Fruit fly (Drosophila melanogaster) whole organism: Measurements from ENCODE around the gene mtrm.

Source experiments
- CG8478 ChIP-seq: fragments of >200 bp; optimal IDR thresholded peaks from 2 replicates; lab custom pipeline; 2018; ENCODE audit warnings: inconsistent platforms
- Dll ChIP-seq: fragments of >200 bp; optimal IDR thresholded peaks from 2 replicates; lab custom pipeline; 2017
- EcR ChIP-seq, 2 experiments: fragments of >200 bp; optimal IDR thresholded peaks; 2 replicates each; lab custom pipeline; 2017; ENCODE audit warnings: missing biosample characterization in 2 of 2, missing genetic modification characterization in 2 of 2, missing genetic modification reagents in 2 of 2
- pan ChIP-seq: fragments of >200 bp; optimal IDR thresholded peaks from 2 replicates; lab custom pipeline; 2017
- psq ChIP-seq: fragments of >200 bp; optimal IDR thresholded peaks from 2 replicates; lab custom pipeline; 2017
- usp ChIP-seq: fragments of >200 bp; optimal IDR thresholded peaks from 2 replicates; lab custom pipeline; 2017; ENCODE audit warnings: missing biosample characterization, missing genetic modification characterization, mixed read lengths

Gene mtrm

DNA sequence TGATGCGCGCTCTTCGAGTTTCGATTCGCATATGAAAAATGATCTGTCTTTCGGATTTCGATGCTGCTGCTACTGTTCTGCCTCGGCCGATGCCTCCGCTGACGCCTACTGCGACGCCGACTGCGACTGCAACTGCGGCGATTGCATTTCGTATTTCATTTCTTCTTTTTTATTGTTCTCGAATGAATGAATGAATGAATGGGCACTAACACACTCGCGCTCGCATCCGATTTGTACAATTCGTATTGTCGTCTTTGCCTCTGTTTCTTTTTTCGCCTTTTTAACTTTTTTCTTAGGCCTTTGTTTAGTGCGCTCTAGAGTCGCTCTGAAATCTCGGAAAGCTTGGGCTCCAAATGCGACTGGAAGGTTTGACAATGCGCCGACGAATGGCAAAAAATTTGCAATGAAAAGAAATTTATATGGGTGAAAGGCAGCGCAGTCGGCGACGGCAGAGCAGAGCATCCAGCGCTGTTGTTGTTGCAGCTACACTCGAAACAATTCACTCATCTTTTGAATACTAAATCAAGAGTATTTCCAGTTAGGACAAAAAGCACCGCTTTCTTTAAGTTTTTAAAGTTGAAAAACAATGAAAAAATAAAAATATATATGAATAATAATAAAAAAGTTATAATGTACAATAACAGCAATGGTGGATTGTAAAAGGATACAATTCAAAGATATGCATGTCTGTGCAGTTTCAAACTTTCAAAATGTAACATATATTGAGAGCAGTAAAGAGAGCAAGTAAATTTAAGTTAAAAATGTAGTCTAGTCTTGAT is 9.2 kb downstream of the mtrm start, which contains the start of gene CG32354:
Gene CG32354 (minus strand): TSS at position 398 of the 779 bp plus-strand sequence.
- TF ChIP-seq Dll (lab: Kevin White, UChicago) (no peak), EcR (GFP tag; optimal IDR thresholded peaks at IDR 0.05; lab: Kevin White, UChicago) (no peak), pan (lab: Kevin White, UChicago) (no peak), usp (GFP tag; lab: Kevin White, UChicago) (no peak), CG8478 (lab: Kevin White, UChicago) (no peak), psq (lab: Kevin White, UChicago) (no peak)

DNA sequence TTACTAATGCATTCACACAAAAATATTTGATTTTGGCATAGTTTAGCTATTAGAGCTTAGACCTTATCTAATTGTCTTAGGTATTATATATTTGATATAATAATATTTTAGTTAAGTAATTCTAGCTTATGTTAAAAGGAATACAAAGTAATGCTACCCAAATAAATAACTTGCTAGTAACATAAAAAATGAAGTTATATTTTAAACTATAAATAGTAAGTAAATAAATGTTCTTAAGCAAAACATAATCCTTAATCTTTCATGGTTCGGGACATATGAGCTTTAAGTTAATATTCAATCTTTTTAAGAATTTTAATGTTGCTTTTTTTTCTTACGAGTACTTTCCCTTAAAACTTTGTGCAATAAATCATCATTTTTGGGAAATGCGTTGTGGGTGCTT is 10.3 kb downstream of the mtrm start:
- TF ChIP-seq pan (lab: Kevin White, UChicago) (no peak), CG8478 (lab: Kevin White, UChicago) (no peak), EcR (GFP tag; optimal IDR thresholded peaks at IDR 0.05; lab: Kevin White, UChicago) (no peak), usp (GFP tag; lab: Kevin White, UChicago) (no peak), psq (lab: Kevin White, UChicago) (no peak), Dll (lab: Kevin White, UChicago) (no peak)

dm6 chr3L:8424831-8425336 is 12.1 kb downstream of the mtrm start, which contains the start of gene Cbl:
Gene Cbl, plus strand, starts transcription at chr3L:8424954.
- TF ChIP-seq EcR (GFP tag; optimal IDR thresholded peaks at IDR 0.05; lab: Kevin White, UChicago): no peak
- TF ChIP-seq psq (lab: Kevin White, UChicago): no peak
- no peak for TF ChIP-seq Dll (lab: Kevin White, UChicago)
- no peak for TF ChIP-seq usp (GFP tag; lab: Kevin White, UChicago)
- TF ChIP-seq CG8478 (lab: Kevin White, UChicago): no peak
- TF ChIP-seq pan (lab: Kevin White, UChicago): no peak

DNA sequence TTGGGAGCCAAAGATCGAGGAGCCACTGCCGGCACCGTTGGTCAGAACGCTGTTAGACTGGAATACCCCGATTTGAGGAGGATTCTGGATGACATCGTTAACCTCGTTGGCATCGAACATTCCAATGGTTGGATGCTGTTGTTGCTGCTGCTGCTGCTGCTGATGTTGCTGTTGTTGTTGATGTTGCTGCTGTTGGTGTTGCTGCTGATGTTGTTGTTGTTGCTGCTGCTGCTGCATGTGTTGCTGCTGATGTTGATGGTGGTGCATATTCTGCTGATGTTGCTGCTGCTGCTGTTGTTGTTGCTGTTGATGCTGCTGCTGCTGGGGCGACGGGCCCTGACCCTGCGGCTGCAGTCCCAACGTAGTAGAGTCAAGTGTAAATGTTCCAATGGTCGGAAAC is 24.8 kb downstream of the mtrm start:
- TF ChIP-seq psq (lab: Kevin White, UChicago) (no peak), EcR (GFP tag; optimal IDR thresholded peaks at IDR 0.05; lab: Kevin White, UChicago) (no peak), pan (lab: Kevin White, UChicago) (no peak), Dll (lab: Kevin White, UChicago) (no peak), CG8478 (lab: Kevin White, UChicago) (no peak), usp (GFP tag; lab: Kevin White, UChicago) (no peak)

DNA sequence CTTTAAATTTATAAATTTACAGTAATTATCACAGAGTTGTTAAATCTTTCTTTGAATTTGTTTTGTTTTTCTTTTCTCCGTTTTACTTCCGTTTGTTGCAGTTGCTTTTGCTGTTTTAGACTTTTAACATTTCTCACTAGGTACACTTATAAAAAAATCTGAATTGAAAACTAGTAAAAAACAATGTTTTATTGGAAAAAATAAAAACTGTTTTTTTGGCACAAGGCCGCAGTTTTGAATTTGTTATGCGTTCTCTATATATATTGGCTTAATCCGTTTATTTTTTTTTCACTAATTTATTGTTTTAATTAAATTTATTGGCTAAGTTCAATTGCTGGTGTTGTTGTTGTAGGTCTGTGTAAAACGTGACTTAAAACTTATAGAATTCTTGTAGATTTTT is 27.3 kb downstream of the mtrm start:
- TF ChIP-seq EcR (GFP tag; optimal IDR thresholded peaks at IDR 0.05; lab: Kevin White, UChicago) (no peak), usp (GFP tag; lab: Kevin White, UChicago) (no peak), pan (lab: Kevin White, UChicago) (no peak), Dll (lab: Kevin White, UChicago) (no peak), psq (lab: Kevin White, UChicago) (no peak), CG8478 (lab: Kevin White, UChicago) (no peak)

DNA sequence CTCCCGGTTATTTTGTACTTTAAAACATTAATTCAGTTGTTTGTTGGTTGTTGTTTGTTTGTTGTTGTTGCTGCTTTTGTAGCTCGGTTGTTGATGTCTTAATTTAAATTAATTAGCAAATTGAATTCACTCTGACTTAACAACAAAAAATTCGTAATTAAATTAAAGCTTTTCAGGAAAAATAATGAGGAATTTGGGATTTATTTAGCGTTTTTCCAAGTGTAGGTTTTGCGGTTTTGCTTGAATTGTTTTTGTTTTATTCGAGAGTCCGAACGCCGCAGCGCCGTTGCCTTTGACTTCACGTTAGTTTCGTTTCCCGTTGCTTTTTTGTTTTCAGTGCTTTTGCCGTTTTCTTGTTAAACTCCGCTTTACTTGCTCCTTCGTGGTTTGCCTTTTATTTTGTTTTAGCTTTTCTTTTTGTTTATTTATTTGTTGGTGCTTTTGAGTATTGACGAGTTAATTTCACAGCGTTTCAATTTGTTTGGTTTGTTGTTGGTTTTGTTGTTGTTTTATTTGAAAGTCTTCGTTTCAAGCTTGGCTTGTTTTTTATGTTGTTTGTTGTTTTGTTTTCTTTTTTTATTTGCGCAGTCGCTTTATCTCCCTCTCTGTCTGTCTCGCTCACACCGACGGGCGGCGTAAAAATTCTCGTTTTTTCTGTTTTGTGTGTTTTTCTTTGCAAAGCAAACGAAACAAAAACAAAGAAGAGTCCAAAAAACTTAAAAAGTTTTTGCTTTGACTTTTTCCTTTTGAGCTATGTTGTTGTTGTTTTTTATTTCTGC is 28.1 kb downstream of the mtrm start:
- TF ChIP-seq psq (lab: Kevin White, UChicago): no peak
- TF ChIP-seq Dll (lab: Kevin White, UChicago): no peak
- no peak for TF ChIP-seq pan (lab: Kevin White, UChicago)
- no peak for TF ChIP-seq usp (GFP tag; lab: Kevin White, UChicago)
- TF ChIP-seq EcR (GFP tag; optimal IDR thresholded peaks at IDR 0.05; lab: Kevin White, UChicago): no peak

- TF ChIP-seq Dll (lab: Kevin White, UChicago) (no peak), CG8478 (lab: Kevin White, UChicago) (peak; percentile 27)
These were observed 29.1 kb downstream of the mtrm start, which contains the start of gene Unr for dm6 chr3L:8441745-8442575. Gene Unr, minus strand, starts transcription at chr3L:8442381.

DNA sequence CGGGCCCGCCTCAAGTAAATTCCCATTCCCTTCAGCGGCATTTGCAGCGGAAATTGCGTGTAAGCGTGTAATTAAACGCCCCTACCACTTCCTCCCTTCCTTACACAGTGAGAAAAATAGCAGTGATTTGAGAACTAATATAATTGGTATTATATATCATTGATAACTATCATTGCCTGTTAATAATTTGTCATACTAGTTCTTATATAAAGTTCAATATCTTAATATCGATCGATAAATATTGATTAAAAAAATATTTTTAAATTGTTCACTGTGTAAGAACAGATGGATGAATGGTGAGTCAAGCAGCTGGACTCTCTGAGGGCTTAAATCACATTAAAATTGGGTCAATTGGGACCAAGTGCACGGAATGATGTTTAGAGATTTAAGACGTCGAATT is 32.2 kb downstream of the mtrm start:
- TF ChIP-seq pan (lab: Kevin White, UChicago) (no peak), psq (lab: Kevin White, UChicago) (no peak), CG8478 (lab: Kevin White, UChicago) (no peak), EcR (GFP tag; optimal IDR thresholded peaks at IDR 0.05; lab: Kevin White, UChicago) (no peak), usp (GFP tag; lab: Kevin White, UChicago) (no peak), Dll (lab: Kevin White, UChicago) (no peak)

DNA sequence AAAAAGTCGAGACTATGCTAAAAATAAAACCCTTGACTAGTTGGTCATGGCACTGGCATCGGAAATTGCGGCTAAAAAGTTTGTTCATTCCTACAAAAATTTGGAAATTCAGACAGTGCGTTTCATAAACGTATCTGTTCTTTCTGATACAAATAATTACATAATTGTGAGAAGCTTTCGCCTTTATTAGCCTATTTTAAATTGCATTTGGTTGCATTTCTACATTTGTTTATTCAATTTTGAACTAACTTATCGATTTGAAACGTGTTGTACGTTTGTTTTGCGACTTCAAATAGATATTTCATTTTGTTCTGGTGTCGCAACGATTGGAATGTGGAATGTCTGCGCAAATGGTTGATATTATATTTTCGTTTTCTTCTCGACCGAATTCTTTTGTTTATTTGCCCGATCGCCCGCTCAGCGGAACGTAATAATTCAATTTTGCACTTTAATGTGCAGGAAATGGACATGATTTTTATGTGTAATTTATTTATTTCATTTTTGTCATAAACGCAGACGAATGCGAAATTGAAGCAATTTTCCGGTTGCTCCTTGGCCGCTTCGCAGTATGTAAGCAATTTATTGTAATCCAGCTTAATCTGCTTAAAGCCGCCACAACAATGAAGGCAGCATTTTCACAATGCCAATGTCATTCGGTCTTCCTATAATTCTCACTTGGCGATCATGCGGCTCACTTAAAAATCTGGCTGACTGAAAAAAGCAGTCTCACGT is 33.4 kb downstream of the mtrm start:
- no peak for TF ChIP-seq CG8478 (lab: Kevin White, UChicago)
- no peak for TF ChIP-seq EcR (GFP tag; optimal IDR thresholded peaks at IDR 0.05; lab: Kevin White, UChicago)
- TF ChIP-seq usp (GFP tag; lab: Kevin White, UChicago): no peak
- no peak for TF ChIP-seq pan (lab: Kevin White, UChicago)
- no peak for TF ChIP-seq psq (lab: Kevin White, UChicago)
- no peak for TF ChIP-seq Dll (lab: Kevin White, UChicago)
